Fruit fly (Drosophila melanogaster): ENCODE results near the gene Atet.

Atet gene

DNA sequence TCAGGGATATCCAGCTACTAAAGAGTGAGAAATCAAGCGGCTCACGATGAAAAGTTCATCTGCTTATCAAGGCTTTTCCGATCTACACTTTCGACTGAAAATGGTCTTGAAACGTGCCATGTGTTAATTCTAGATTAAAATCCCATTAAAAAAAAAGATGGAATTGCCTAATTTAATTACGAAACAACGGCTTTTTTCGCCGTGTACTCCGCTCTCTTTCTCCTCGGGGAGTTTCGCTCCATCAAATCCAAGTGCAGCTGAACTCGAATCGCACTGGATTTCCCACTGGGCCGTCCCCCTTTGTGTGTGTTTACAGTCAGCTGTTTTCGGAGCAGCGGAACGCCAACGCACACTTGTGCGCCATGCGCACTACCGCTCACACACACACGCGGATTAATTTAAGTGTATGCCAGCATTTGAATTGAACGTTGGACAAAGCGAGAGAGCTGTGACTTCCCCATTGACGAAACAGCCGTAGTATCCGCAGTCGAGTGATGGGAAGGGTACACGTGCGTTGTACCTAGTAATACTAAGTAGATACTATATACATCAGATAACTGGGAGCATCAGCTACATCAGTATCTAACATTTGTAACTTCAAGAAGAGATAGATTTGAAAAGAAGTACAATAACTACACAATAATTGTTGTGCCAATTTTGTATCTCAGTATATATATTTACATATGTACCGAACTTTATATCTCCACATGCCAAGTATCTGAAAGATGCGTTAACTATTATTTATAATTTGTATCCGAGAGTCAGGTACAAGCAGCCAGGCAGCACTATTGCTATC, 553 bp upstream of the Atet start (continued):
- TF ChIP-seq CG12769 (tag; optimal IDR thresholded peaks at IDR 0.05), result peak; percentile 92
- peak; percentile 61 for TF ChIP-seq CG7786 (GFP tag; optimal IDR thresholded peaks at IDR 0.05)
- TF ChIP-seq crp (GFP tag; optimal IDR thresholded peaks at IDR 0.05), result peak; percentile 6 to 87
- peak; percentile 88 for TF ChIP-seq Asciz (GFP tag; optimal IDR thresholded peaks at IDR 0.05)
- TF ChIP-seq toy (GFP tag; IDR thresholded peaks at IDR 0.05), result peak; percentile 46; the same call in 1 of the 2 replicates
- peak; percentile 88 for TF ChIP-seq Ada2b (GFP tag; IDR thresholded peaks at IDR 0.05)
- peak; percentile 82 for TF ChIP-seq CG11398 (GFP tag; optimal IDR thresholded peaks at IDR 0.05)
- peak; percentile 55 for TF ChIP-seq gro (GFP tag; optimal IDR thresholded peaks at IDR 0.05)
- TF ChIP-seq CG30431 (GFP tag; optimal IDR thresholded peaks at IDR 0.05), result peak; percentile 70
- TF ChIP-seq HHEX (GFP tag; optimal IDR thresholded peaks at IDR 0.05), result peak; percentile 88
- no peak for TF ChIP-seq inv (GFP tag; IDR thresholded peaks at IDR 0.05; ENCODE audit: partially characterized antibody)
- TF ChIP-seq CrebB (tag; optimal IDR thresholded peaks at IDR 0.05), result no peak
- peak; percentile 64 for TF ChIP-seq CG15011 (GFP tag; optimal IDR thresholded peaks at IDR 0.05)
- peak; percentile 60 for TF ChIP-seq gt (GFP tag; IDR thresholded peaks at IDR 0.05)
- TF ChIP-seq zfh2 (GFP tag; optimal IDR thresholded peaks at IDR 0.05), result peak; percentile 62
- TF ChIP-seq eve (GFP tag; optimal IDR thresholded peaks at IDR 0.05), result no peak
- peak; percentile 46 for TF ChIP-seq CG7928 (GFP tag; optimal IDR thresholded peaks at IDR 0.05)
- TF ChIP-seq B-H2 (GFP tag; optimal IDR thresholded peaks at IDR 0.05), result peak; percentile 47
- peak; percentile 97 for TF ChIP-seq kni (GFP tag; optimal IDR thresholded peaks at IDR 0.05)
- peak; percentile 49; the same call in 1 of the 2 replicates for TF ChIP-seq CG8765 (GFP tag; IDR thresholded peaks at IDR 0.05)
- TF ChIP-seq fu2 (GFP tag; optimal IDR thresholded peaks at IDR 0.05), result peak; percentile 62
- peak; percentile 36 for TF ChIP-seq Lhr (GFP tag; optimal IDR thresholded peaks at IDR 0.05)
- peak; percentile 37 for TF ChIP-seq Hmx (GFP tag; optimal IDR thresholded peaks at IDR 0.05)
- TF ChIP-seq CG10565 (GFP tag; optimal IDR thresholded peaks at IDR 0.05), result no peak
- peak; percentile 62 for TF ChIP-seq cas (GFP tag; IDR thresholded peaks at IDR 0.05)
- TF ChIP-seq aop (GFP tag; IDR thresholded peaks at IDR 0.05), result peak; percentile 54
- peak; percentile 84 for TF ChIP-seq CG14050 (GFP tag; IDR thresholded peaks at IDR 0.05)
- peak; percentile 69 for TF ChIP-seq slp2 (GFP tag; optimal IDR thresholded peaks at IDR 0.05)
- TF ChIP-seq NC2β (GFP tag; optimal IDR thresholded peaks at IDR 0.05), result peak; percentile 62
- peak; percentile 57 for TF ChIP-seq CG6683 (GFP tag; optimal IDR thresholded peaks at IDR 0.05)
- TF ChIP-seq Eip74EF (GFP tag; optimal IDR thresholded peaks at IDR 0.05), result peak in 1 of 2 experiments; percentile 76
- TF ChIP-seq B-H1 (GFP tag; IDR thresholded peaks at IDR 0.05), result peak; percentile 83
- TF ChIP-seq row (GFP tag; IDR thresholded peaks at IDR 0.05), result peak; percentile 92
- TF ChIP-seq CG31441 (GFP tag; IDR thresholded peaks at IDR 0.05), result peak; percentile 80
- no peak for TF ChIP-seq CG42726 (GFP tag; IDR thresholded peaks at IDR 0.05; ENCODE audit: partially characterized antibody)
- TF ChIP-seq CG12236 (GFP tag; optimal IDR thresholded peaks at IDR 0.05), result peak; percentile 65
- peak; percentile 82 for TF ChIP-seq CG12219 (GFP tag; optimal IDR thresholded peaks at IDR 0.05)
- TF ChIP-seq insv (GFP tag; optimal IDR thresholded peaks at IDR 0.05), result no peak
- TF ChIP-seq CG9609 (GFP tag; optimal IDR thresholded peaks at IDR 0.05), result peak; percentile 64
- peak; percentile 94 for TF ChIP-seq abd-A (tag; optimal IDR thresholded peaks at IDR 0.05)
- peak; percentile 88 to 97 for TF ChIP-seq bsh (GFP tag; optimal IDR thresholded peaks at IDR 0.05)
- TF ChIP-seq danr (GFP tag; IDR thresholded peaks at IDR 0.05), result peak; percentile 64
- TF ChIP-seq CG18011 (GFP tag; optimal IDR thresholded peaks at IDR 0.05), result peak; percentile 44
- TF ChIP-seq HmgD (GFP tag; optimal IDR thresholded peaks at IDR 0.05), result peak; percentile 15
- TF ChIP-seq Atf3 (GFP tag; optimal IDR thresholded peaks at IDR 0.05), result peak; percentile 4
- peak; percentile 46 for TF ChIP-seq exex (tag; optimal IDR thresholded peaks at IDR 0.05)
- TF ChIP-seq sqz (GFP tag; optimal IDR thresholded peaks at IDR 0.05), result peak; percentile 67
- TF ChIP-seq CG12104 (GFP tag; optimal IDR thresholded peaks at IDR 0.05), result peak; percentile 50

Data from whole organism, embryonic.